Worm (Caenorhabditis elegans) whole organism, mixed stage, embryonic: ENCODE measurements around the gene C25F9.12.

Experiments used
- bed-3 ChIP-seq: fragments of 200-800 bp; sonication (Bioruptor generic); optimal IDR thresholded peaks from 3 replicates; lab custom pipeline; 2018; ENCODE audit warnings: mild to moderate bottlenecking, missing genetic modification characterization, moderate library complexity, missing compliant biosample characterization
- blmp-1 ChIP-seq: fragments of 150-350 bp; optimal IDR thresholded peaks from 2 replicates; lab custom pipeline; 2014; ENCODE audit warnings: missing biosample characterization, missing genetic modification characterization
- ceh-39 ChIP-seq: fragments of 150-350 bp; optimal IDR thresholded peaks from 2 replicates; lab custom pipeline; 2014; ENCODE audit warnings: missing biosample characterization, missing genetic modification characterization
- ceh-43 ChIP-seq: fragments of 200-800 bp; sonication (Bioruptor generic); optimal IDR thresholded peaks from 2 replicates; lab custom pipeline; 2018; ENCODE audit warnings: mild to moderate bottlenecking, missing genetic modification characterization, moderate library complexity, missing compliant biosample characterization
- ceh-83 ChIP-seq: fragments of 200-800 bp; sonication (Bioruptor generic); optimal IDR thresholded peaks from 2 replicates; lab custom pipeline; 2018; ENCODE audit warnings: mild to moderate bottlenecking, missing genetic modification characterization, missing compliant biosample characterization
- cnd-1 ChIP-seq: fragments of 200-800 bp; sonication (Bioruptor generic); optimal IDR thresholded peaks from 2 replicates; lab custom pipeline; 2018; ENCODE audit warnings: mild to moderate bottlenecking, missing genetic modification characterization, missing compliant biosample characterization
- drap-1 ChIP-seq: fragments of 200-800 bp; sonication (Bioruptor generic); optimal IDR thresholded peaks from 3 replicates; lab custom pipeline; 2018; ENCODE audit warnings: mild to moderate bottlenecking, missing genetic modification characterization, missing compliant biosample characterization
- elt-1 ChIP-seq: sonication (generic microtip); optimal IDR thresholded peaks from 2 replicates; lab custom pipeline; 2017; ENCODE audit warnings: missing genetic modification characterization, mild to moderate bottlenecking, missing compliant biosample characterization, antibody characterized with exemption, moderate library complexity, borderline replicate concordance; ENCODE audit not compliant: insufficient read depth
- elt-3 ChIP-seq: fragments of 150-350 bp; optimal IDR thresholded peaks from 2 replicates; lab custom pipeline; 2014; ENCODE audit warnings: missing biosample characterization, missing genetic modification characterization
- flh-1 ChIP-seq: fragments of 200-800 bp; sonication (Bioruptor generic); optimal IDR thresholded peaks from 2 replicates; lab custom pipeline; 2018; ENCODE audit warnings: mild to moderate bottlenecking, missing genetic modification characterization, moderate library complexity, missing compliant biosample characterization
- ham-2 ChIP-seq: fragments of 200-800 bp; sonication (Bioruptor generic); optimal IDR thresholded peaks from 2 replicates; lab custom pipeline; 2018; ENCODE audit warnings: mild to moderate bottlenecking, missing genetic modification characterization, missing compliant biosample characterization
- hlh-1 ChIP-seq: fragments of 150-350 bp; optimal IDR thresholded peaks from 2 replicates; lab custom pipeline; 2014; ENCODE audit warnings: missing biosample characterization, missing genetic modification reagents, missing genetic modification characterization
- lin-13 ChIP-seq: fragments of 150-350 bp; optimal IDR thresholded peaks from 2 replicates; lab custom pipeline; 2014; ENCODE audit warnings: missing biosample characterization, missing genetic modification characterization
- lin-32 ChIP-seq: fragments of 200-800 bp; sonication (Bioruptor generic); optimal IDR thresholded peaks from 2 replicates; lab custom pipeline; 2018; ENCODE audit warnings: mild to moderate bottlenecking, missing genetic modification characterization, missing compliant biosample characterization
- mab-5 ChIP-seq: fragments of 150-350 bp; optimal IDR thresholded peaks from 2 replicates; lab custom pipeline; 2014; ENCODE audit warnings: missing biosample characterization, missing genetic modification characterization
- mep-1 ChIP-seq: fragments of 150-350 bp; optimal IDR thresholded peaks from 2 replicates; lab custom pipeline; 2017; ENCODE audit warnings: missing biosample characterization, missing genetic modification reagents, missing genetic modification characterization, inconsistent platforms
- mls-2 ChIP-seq: sonication (generic microtip); optimal IDR thresholded peaks from 2 replicates; lab custom pipeline; 2016; ENCODE audit warnings: mild to moderate bottlenecking, missing genetic modification characterization, moderate library complexity, missing compliant biosample characterization
- nhr-12 ChIP-seq: fragments of 150-350 bp; optimal IDR thresholded peaks from 2 replicates; lab custom pipeline; 2014; ENCODE audit warnings: missing biosample characterization, missing genetic modification characterization
- nhr-2 ChIP-seq: fragments of 150-350 bp; optimal IDR thresholded peaks from 2 replicates; lab custom pipeline; 2014; ENCODE audit warnings: missing biosample characterization, missing genetic modification characterization
- nhr-237 ChIP-seq: fragments of 150-350 bp; optimal IDR thresholded peaks from 2 replicates; lab custom pipeline; 2014; ENCODE audit warnings: missing biosample characterization, missing genetic modification characterization
- nhr-28 ChIP-seq: fragments of 150-350 bp; optimal IDR thresholded peaks from 2 replicates; lab custom pipeline; 2014; ENCODE audit warnings: missing biosample characterization, missing genetic modification characterization
- nhr-76 ChIP-seq: sonication (generic microtip); optimal IDR thresholded peaks from 2 replicates; lab custom pipeline; 2017; ENCODE audit warnings: missing biosample characterization, missing genetic modification characterization
- pha-4 ChIP-seq: fragments of 150-350 bp; optimal IDR thresholded peaks from 2 replicates; lab custom pipeline; 2018; ENCODE audit warnings: missing biosample characterization, missing genetic modification reagents, missing genetic modification characterization
- sem-2 ChIP-seq: fragments of 200-800 bp; sonication (Bioruptor generic); optimal IDR thresholded peaks from 2 replicates; lab custom pipeline; 2018; ENCODE audit warnings: mild to moderate bottlenecking, missing genetic modification characterization, missing compliant biosample characterization
- snpc-4 ChIP-seq: fragments of 150-350 bp; optimal IDR thresholded peaks from 2 replicates; lab custom pipeline; 2014; ENCODE audit warnings: missing biosample characterization, missing genetic modification characterization
- sptf-1 ChIP-seq: sonication (generic microtip); optimal IDR thresholded peaks from 2 replicates; lab custom pipeline; 2017; ENCODE audit warnings: mild to moderate bottlenecking, missing genetic modification characterization, moderate library complexity, missing compliant biosample characterization
- tbx-8 ChIP-seq: fragments of 200-800 bp; sonication (Bioruptor generic); optimal IDR thresholded peaks from 2 replicates; lab custom pipeline; 2018; ENCODE audit warnings: mild to moderate bottlenecking, missing genetic modification characterization, moderate library complexity, missing compliant biosample characterization
- unc-120 ChIP-seq: sonication (generic microtip); optimal IDR thresholded peaks from 2 replicates; lab custom pipeline; 2017; ENCODE audit warnings: missing genetic modification characterization, missing compliant biosample characterization; ENCODE audit not compliant: poor library complexity, severe bottlenecking
- unc-39 ChIP-seq: fragments of 150-350 bp; optimal IDR thresholded peaks from 2 replicates; lab custom pipeline; 2014; ENCODE audit warnings: missing biosample characterization, missing genetic modification characterization
- unc-62 ChIP-seq: fragments of 150-350 bp; optimal IDR thresholded peaks from 2 replicates; lab custom pipeline; 2014; ENCODE audit warnings: missing biosample characterization, missing genetic modification reagents, missing genetic modification characterization

C25F9.12 gene

ce11 chrV:19380968-19381367, 21.8 kb downstream of the C25F9.12 start, which contains the start of gene srw-84:
Gene srw-84 (plus strand): TSS chrV:19381268.
- TF ChIP-seq pha-4 (tag; lab: Kevin White, UChicago) (no peak), drap-1 (no peak), ceh-39 (no peak), nhr-28 (tag; lab: Kevin White, UChicago) (no peak), lin-32 (GFP tag; lab: Kevin White, UChicago) (no peak), ham-2 (GFP tag; lab: Kevin White, UChicago) (no peak), nhr-76 (tag; lab: Kevin White, UChicago) (no peak)

DNA sequence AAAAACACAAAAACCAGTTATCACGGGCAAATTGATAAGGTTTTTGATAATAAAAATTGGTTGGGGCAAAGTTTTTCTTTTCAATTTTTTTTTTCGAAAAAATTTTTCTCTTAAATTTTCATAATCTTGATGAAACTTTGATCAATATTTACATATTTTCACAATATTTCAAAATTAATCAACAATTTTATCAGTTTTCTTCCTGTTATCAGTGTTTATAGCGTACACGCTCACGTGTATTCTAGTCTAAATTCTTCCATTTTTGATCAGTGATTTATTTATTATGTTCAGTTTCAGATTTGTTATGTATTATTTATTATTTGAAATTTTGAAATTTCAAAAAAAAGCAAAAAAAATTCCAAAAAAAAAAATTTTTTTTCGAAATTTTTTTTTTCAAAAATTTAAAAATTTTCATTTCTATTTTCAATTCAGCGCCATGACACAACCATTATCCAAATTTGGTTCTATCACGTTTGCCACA, 25.7 kb downstream of the C25F9.12 start, which contains the start of gene nceh-1:
Gene nceh-1 (plus strand): TSS at position 431 of the 481 bp plus-strand sequence.
- TF ChIP-seq elt-1 (tag; lab: Kevin White, UChicago) (no peak), cnd-1 (tag; lab: Kevin White, UChicago) (no peak), sptf-1 (tag; lab: Kevin White, UChicago) (no peak), lin-13 (no peak), drap-1 (no peak), elt-3 (no peak), blmp-1 (tag; lab: Kevin White, UChicago) (no peak), ceh-43 (GFP tag; lab: Kevin White, UChicago) (no peak), tbx-8 (GFP tag; lab: Kevin White, UChicago) (no peak)

ce11 chrV:19371777-19372176, 31.0 kb downstream of the C25F9.12 start:
- TF ChIP-seq lin-13: no peak
- no peak for TF ChIP-seq nhr-237 (tag; lab: Kevin White, UChicago)
- TF ChIP-seq unc-120 (tag; lab: Kevin White, UChicago): no peak
- TF ChIP-seq flh-1 (GFP tag; lab: Kevin White, UChicago): no peak
- TF ChIP-seq ceh-43 (GFP tag; lab: Kevin White, UChicago): no peak
- TF ChIP-seq ham-2 (GFP tag; lab: Kevin White, UChicago): no peak
- TF ChIP-seq mab-5 (tag; lab: Kevin White, UChicago): no peak
- TF ChIP-seq nhr-76 (tag; lab: Kevin White, UChicago): no peak
- TF ChIP-seq pha-4 (tag; lab: Kevin White, UChicago): no peak
- TF ChIP-seq sem-2 (GFP tag; lab: Kevin White, UChicago): no peak
- TF ChIP-seq sptf-1 (tag; lab: Kevin White, UChicago): peak; percentile 13
- no peak for TF ChIP-seq cnd-1 (tag; lab: Kevin White, UChicago)
- peak; percentile 59 for TF ChIP-seq drap-1
- no peak for TF ChIP-seq snpc-4 (tag; lab: Kevin White, UChicago)

- no peak for TF ChIP-seq elt-1 (tag; lab: Kevin White, UChicago)
These were observed 31.5 kb downstream of the C25F9.12 start, which contains the start of gene Y43F8A.2 for ce11 chrV:19371253-19371652. Gene Y43F8A.2 (plus strand): TSS chrV:19371553.

ce11 chrV:19370189-19370588, 32.6 kb downstream of the C25F9.12 start, which contains the start of gene Y43F8A.1:
Gene Y43F8A.1 (plus strand): TSS chrV:19370489.
- TF ChIP-seq ceh-39 (no peak), mls-2 (no peak), ham-2 (GFP tag; lab: Kevin White, UChicago) (no peak), nhr-76 (tag; lab: Kevin White, UChicago) (no peak), bed-3 (GFP tag; lab: Kevin White, UChicago) (no peak), flh-1 (GFP tag; lab: Kevin White, UChicago) (no peak), nhr-12 (tag; lab: Kevin White, UChicago) (no peak), mep-1 (tag; lab: Kevin White, UChicago) (no peak), unc-39 (tag; lab: Kevin White, UChicago) (no peak), nhr-2 (tag; lab: Kevin White, UChicago) (no peak), ceh-83 (GFP tag; lab: Kevin White, UChicago) (no peak), tbx-8 (GFP tag; lab: Kevin White, UChicago) (no peak), elt-1 (tag; lab: Kevin White, UChicago) (no peak), blmp-1 (tag; lab: Kevin White, UChicago) (no peak), hlh-1 (tag; lab: Kevin White, UChicago) (no peak), ceh-43 (GFP tag; lab: Kevin White, UChicago) (no peak), unc-62 (GFP tag; lab: Kevin White, UChicago) (no peak)
